Fruit fly (Drosophila melanogaster): ENCODE results near the gene GstO1.

dm6 chr3L:8524816-8525625, at the start of gene GstO1, which contains the start of gene foi:
- no peak for TF ChIP-seq Xrp1 (GFP tag; IDR thresholded peaks at IDR 0.05)
- no peak for TF ChIP-seq Sox100B (GFP tag; optimal IDR thresholded peaks at IDR 0.05)
- TF ChIP-seq CG32772 (GFP tag; IDR thresholded peaks at IDR 0.05) = no peak
- no peak for TF ChIP-seq CG5180 (GFP tag; optimal IDR thresholded peaks at IDR 0.05)
- no peak for TF ChIP-seq Side (GFP tag; optimal IDR thresholded peaks at IDR 0.05)
- TF ChIP-seq h (optimal IDR thresholded peaks at IDR 0.05) = no peak
- TF ChIP-seq Optix (GFP tag; IDR thresholded peaks at IDR 0.05) = no peak
- TF ChIP-seq CG7928 (GFP tag; optimal IDR thresholded peaks at IDR 0.05) = no peak
- TF ChIP-seq CG17802 (tag; optimal IDR thresholded peaks at IDR 0.05) = no peak
- no peak for TF ChIP-seq CG5953 (GFP tag; IDR thresholded peaks at IDR 0.05)

Data from whole organism, embryonic.